Fruit fly (Drosophila melanogaster) ovary, adult (tissue): Measurements from ENCODE around the gene CG2816.

Source experiments
- CG17801 ChIP-seq: fragments of 200-800 bp; optimal IDR thresholded peaks from 2 replicates; lab custom pipeline; 2019; ENCODE audit warnings: missing biosample characterization, mild to moderate bottlenecking, missing genetic modification characterization, moderate library complexity; ENCODE audit not compliant: partially characterized antibody

CG2816 gene

DNA sequence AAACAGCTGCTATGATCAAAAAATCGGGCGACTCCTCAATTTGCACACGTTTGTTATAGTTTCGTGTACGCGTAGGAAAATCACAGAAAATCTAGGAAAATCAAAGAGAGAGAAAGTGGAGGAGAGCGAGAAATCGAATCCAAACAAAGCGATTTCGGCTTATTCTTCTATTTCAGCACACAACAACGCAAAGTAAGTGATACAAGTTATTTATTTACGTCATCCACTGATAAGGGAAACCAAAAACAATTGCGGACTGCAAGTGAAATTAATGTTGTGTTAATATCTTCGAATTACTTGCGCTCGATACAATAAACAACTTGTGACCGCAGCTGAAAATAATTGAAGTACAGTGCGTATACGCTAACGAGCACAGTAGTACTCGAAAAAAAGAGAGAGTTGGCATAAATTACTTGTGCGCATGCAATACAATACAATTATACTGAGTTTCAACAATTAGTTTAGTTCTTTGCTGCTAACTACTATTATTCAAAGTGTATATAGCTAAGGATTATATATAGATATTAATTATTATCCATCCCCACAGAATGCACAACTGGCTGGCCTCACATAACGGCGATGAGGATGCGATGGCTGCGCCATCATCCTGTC, 10.2 kb downstream of the CG2816 start:
- TF ChIP-seq CG17801: no peak

DNA sequence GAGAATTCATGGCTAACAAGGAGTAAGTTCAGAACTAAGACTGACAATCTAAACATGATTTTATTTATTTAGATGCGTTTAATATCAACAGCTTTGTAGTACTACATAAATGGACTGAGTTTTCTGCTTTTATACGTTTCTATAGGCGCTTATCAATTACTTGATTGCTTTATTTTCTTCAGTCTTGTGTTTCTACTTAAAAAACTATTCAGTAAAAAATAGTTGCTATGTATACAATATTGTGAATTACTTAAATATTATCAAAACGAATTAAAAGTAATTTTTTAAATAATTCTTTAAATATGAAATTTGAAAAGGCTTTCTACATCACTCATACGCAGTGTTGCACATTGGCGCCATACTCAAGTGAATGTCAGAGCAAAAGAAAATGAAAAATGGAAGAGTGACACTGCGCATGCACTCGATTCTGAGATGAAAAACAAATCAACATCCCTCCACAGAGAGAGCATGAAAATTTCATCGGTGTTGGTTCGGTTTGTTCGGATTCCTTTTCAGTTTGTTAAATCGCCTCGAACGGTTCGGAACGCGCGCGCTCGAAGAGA, 14.3 kb downstream of the CG2816 start, which contains the start of the genes lectin-24A and Shaw:
Gene lectin-24A (minus strand): TSS at position 101 of the 563 bp plus-strand sequence.
Gene Shaw (plus strand): TSS at position 513 of the 563 bp plus-strand sequence.
- TF ChIP-seq CG17801: no peak

- TF ChIP-seq CG17801: no peak
These were observed 16.0 kb downstream of the CG2816 start for dm6 chr2L:3719414-3719959.

DNA sequence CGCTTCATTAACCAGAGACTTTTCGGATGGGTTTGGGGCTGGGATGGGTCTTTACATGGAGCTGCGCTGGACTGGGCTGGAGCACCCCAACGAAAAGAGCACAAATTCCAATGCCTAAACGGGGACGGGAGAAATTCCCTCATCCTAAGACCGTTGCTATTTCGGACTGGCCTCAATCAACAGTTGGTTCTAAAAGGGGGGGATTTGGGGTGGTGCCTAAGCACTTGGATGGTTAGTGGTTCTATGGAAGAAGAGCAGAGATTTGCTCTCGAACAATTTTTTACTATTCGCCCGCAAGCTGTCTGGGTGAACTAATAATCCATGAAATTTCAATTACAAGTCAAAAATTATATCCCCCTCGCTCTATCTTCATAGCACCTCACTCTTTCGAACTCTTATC, 26.2 kb downstream of the CG2816 start:
- no peak for TF ChIP-seq CG17801

DNA sequence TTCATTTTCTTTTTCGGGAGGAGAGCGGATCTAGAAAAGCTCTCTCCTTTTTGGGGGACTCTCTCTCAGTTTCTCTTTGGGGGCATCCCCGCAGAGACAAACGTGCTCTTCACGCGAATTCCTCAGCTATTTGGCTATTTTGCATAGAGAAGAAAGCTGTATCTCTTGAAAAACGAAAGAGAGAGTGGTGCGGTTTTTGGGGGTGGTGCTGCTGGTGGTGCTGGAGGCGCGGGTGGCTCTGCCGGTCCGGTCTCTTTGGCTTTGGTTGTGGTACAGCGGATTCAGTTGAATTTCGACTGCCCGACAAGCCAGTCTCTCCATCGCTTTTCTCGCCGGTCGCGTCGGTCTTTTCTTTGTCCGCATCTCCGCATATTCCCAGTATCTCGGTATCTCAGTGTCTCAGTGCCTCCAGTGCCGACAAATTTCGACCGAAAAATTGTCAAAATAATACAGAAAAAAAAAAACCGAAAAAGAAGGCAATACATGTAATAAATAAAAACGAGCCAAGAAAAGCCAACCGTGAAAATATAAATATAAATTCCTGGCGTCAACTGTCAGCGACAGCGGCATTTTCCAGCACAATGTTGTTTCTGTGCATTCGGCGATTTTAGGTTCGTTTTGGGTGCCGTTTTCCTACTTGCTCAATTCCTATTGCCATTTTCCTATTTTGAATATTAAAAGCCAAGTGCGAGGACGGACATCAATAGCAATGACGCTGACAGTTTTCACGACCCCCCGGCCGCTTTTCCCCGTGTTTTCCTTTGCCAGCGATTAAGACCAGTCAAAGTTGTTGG, 26.9 kb downstream of the CG2816 start, which contains the start of gene CG10019:
Gene CG10019 (plus strand): TSS at position 285 of the 794 bp plus-strand sequence.
- TF ChIP-seq CG17801: no peak

- no peak for TF ChIP-seq CG17801
These were observed 27.6 kb downstream of the CG2816 start for dm6 chr2L:3731055-3731454.

dm6 chr2L:3737003-3737662, 33.7 kb downstream of the CG2816 start:
- TF ChIP-seq CG17801: no peak

DNA sequence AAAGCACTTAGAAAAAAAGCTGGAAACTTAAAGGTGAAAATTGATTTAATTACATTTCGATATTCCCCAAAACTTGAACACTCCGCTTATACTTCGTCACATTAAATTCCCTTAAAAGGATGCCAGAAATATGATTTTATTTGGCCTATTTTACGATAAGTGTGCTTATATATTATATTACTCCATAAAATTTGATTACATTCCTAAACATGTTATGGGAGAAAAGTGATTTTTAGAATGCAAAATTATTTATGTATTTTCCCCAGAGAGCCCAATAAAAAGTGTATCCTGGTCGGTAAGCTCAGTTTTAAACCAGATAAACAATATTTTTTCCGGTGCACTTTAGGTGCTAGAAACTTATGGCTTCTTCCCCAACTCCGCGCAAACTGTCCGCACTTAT, 34.2 kb downstream of the CG2816 start:
- no peak for TF ChIP-seq CG17801

DNA sequence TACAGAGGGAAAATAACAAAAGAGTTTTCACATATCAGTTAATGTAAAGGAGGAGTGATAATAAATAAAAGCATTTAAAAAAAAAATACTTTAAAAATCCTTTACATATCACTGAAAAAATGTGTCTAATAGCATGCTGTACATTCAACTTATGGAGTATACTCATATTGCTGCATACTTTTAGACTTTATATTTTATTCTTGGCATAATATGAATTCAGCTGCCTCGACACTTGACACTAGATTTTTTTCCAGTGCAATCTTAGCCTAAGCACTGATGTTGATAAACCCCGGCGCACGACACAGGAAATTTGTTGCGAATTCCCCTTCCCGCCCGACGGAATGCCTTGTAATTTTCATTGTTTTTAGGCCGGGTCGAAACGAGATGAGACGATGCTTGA, 37.0 kb downstream of the CG2816 start:
- TF ChIP-seq CG17801: no peak

DNA sequence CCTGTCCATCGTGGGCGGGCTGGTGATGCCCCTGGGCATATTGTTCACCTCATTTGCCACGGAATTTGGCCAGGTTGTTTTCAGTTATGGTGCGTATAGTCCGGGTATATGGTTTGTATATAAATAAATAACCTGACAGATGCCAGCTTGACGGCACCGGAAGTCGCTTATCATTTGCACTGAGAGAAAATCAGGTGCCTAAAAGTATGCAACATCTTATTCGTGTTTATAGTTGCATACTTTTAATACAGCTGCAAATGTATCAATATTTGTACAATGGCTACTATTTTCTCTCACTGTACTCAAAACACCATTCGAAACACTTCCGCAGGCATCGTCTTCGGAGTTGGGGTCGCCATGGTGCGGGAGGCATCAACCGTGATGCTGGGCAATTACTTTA, 45.2 kb downstream of the CG2816 start:
- TF ChIP-seq CG17801: no peak
